Worm (Caenorhabditis elegans) whole organism, L4 larva: ENCODE measurements around the gene clh-1.
A peak's percentile ranks its signal among the peaks of the same experiment; 100 is the strongest.

Source experiments
- F10B5.3 ChIP-seq: sonication (generic microtip); optimal IDR thresholded peaks from 2 replicates; lab custom pipeline; 2016; ENCODE audit warnings: mild to moderate bottlenecking, missing genetic modification characterization, missing compliant biosample characterization
- F44E2.7 ChIP-seq: fragments of 200-800 bp; sonication (Bioruptor generic); IDR thresholded peaks from 2 replicates; pipeline ENCODE4 v2.1.2; 2022; ENCODE audit warnings: missing genetic modification characterization, missing compliant biosample characterization
- T26A8.4 ChIP-seq: fragments of 200-800 bp; sonication (Bioruptor generic); IDR thresholded peaks from 2 replicates; pipeline ENCODE4 v1.3.6; 2022; ENCODE audit warnings: missing genetic modification characterization, missing compliant biosample characterization
- Y75B8A.6 ChIP-seq: fragments of 200-800 bp; sonication (Bioruptor generic); IDR thresholded peaks from 2 replicates; pipeline ENCODE4 v1.3.6; 2022; ENCODE audit warnings: missing genetic modification reagents, missing genetic modification characterization, missing compliant biosample characterization
- aha-1 ChIP-seq: fragments of 150-350 bp; peaks from one replicate; lab custom pipeline; 2014; ENCODE audit warnings: missing biosample characterization, missing genetic modification characterization
- ama-1 ChIP-seq: fragments of 150-350 bp; optimal IDR thresholded peaks from 2 replicates; lab custom pipeline; 2014; ENCODE audit warnings: inconsistent platforms, mixed read lengths
- attf-4 ChIP-seq: sonication (generic microtip); optimal IDR thresholded peaks from 3 replicates; lab custom pipeline; 2017; ENCODE audit warnings: missing biosample characterization, missing genetic modification characterization
- ceh-32 ChIP-seq: sonication (generic microtip); optimal IDR thresholded peaks from 2 replicates; lab custom pipeline; 2016; ENCODE audit warnings: mild to moderate bottlenecking, missing genetic modification characterization, missing compliant biosample characterization; ENCODE audit not compliant: poor library complexity
- ceh-62 ChIP-seq: sonication (generic microtip); optimal IDR thresholded peaks from 2 replicates; lab custom pipeline; 2017; ENCODE audit warnings: missing biosample characterization, missing genetic modification characterization
- daf-16 ChIP-seq, 3 experiments: sonication (generic microtip); optimal IDR thresholded peaks; 2 replicates each; lab custom pipeline; 2016 to 2017; ENCODE audit warnings: missing genetic modification characterization in 3 of 3, missing genetic modification reagents in 3 of 3, mild to moderate bottlenecking in 2 of 3, missing compliant biosample characterization in 2 of 3, missing biosample characterization in 1 of 3, moderate library complexity in 1 of 3
- daf-19 ChIP-seq: fragments of 200-800 bp; sonication (Bioruptor generic); conservative IDR thresholded peaks from 2 replicates; pipeline ENCODE4 v1.3.6; 2022; ENCODE audit warnings: missing genetic modification characterization, missing compliant biosample characterization
- daf-8 ChIP-seq: fragments of 200-800 bp; sonication (Bioruptor generic); IDR thresholded peaks from 2 replicates; pipeline ENCODE4 v1.3.6; 2022; ENCODE audit warnings: missing genetic modification characterization, missing compliant biosample characterization
- dmd-8 ChIP-seq: fragments of 200-800 bp; sonication (Bioruptor generic); IDR thresholded peaks from 2 replicates; pipeline ENCODE4 v1.3.6; 2022; ENCODE audit warnings: missing genetic modification characterization, missing compliant biosample characterization
- duxl-1 ChIP-seq: sonication (generic microtip); optimal IDR thresholded peaks from 2 replicates; lab custom pipeline; 2016; ENCODE audit warnings: mild to moderate bottlenecking, missing genetic modification characterization, moderate library complexity, missing compliant biosample characterization; ENCODE audit not compliant: poor library complexity
- fkh-10 ChIP-seq: fragments of 150-350 bp; optimal IDR thresholded peaks from 2 replicates; lab custom pipeline; 2014; ENCODE audit warnings: missing biosample characterization, missing genetic modification reagents, missing genetic modification characterization
- fos-1 ChIP-seq: fragments of 150-350 bp; optimal IDR thresholded peaks from 2 replicates; lab custom pipeline; 2014; ENCODE audit warnings: missing biosample characterization, missing genetic modification characterization
- gei-8 ChIP-seq: fragments of 200-800 bp; sonication (Bioruptor generic); optimal IDR thresholded peaks from 2 replicates; lab custom pipeline; 2018; ENCODE audit warnings: mild to moderate bottlenecking, missing genetic modification characterization, missing compliant biosample characterization
- hif-1 ChIP-seq, 2 experiments: sonication (generic microtip); optimal IDR thresholded peaks; 2 replicates each; lab custom pipeline; 2016 to 2017; ENCODE audit warnings: missing compliant biosample characterization in 2 of 2, missing genetic modification characterization in 2 of 2, missing genetic modification reagents in 2 of 2, missing genotype in 2 of 2, mild to moderate bottlenecking in 1 of 2
- hlh-30 ChIP-seq: sonication (generic microtip); optimal IDR thresholded peaks from 2 replicates; lab custom pipeline; 2017; ENCODE audit warnings: antibody characterized with exemption, mild to moderate bottlenecking, missing genetic modification characterization, missing compliant biosample characterization; ENCODE audit not compliant: insufficient read depth
- hmg-1.1 ChIP-seq: fragments of 200-800 bp; sonication (Bioruptor generic); IDR thresholded peaks from 2 replicates; pipeline ENCODE4 v1.3.6; 2022; ENCODE audit warnings: missing genetic modification reagents, missing genetic modification characterization, missing compliant biosample characterization
- lin-13 ChIP-seq: fragments of 150-350 bp; optimal IDR thresholded peaks from 2 replicates; lab custom pipeline; 2014; ENCODE audit warnings: missing biosample characterization, missing genetic modification reagents, missing genetic modification characterization
- lin-15B ChIP-seq: fragments of 150-350 bp; sonication (generic microtip); optimal IDR thresholded peaks from 3 replicates; lab custom pipeline; 2014; ENCODE audit warnings: missing biosample characterization, missing genetic modification characterization
- lin-38 ChIP-seq: fragments of 200-800 bp; sonication (Bioruptor generic); IDR thresholded peaks from 2 replicates; pipeline ENCODE4 v1.3.6; 2022; ENCODE audit warnings: missing genetic modification reagents, missing genetic modification characterization, missing compliant biosample characterization
- lin-39 ChIP-seq: fragments of 150-350 bp; optimal IDR thresholded peaks from 2 replicates; lab custom pipeline; 2014; ENCODE audit warnings: missing biosample characterization, missing genetic modification reagents, missing genetic modification characterization
- madf-5 ChIP-seq, 2 experiments: fragments of 200-800 bp; sonication (Bioruptor generic); IDR thresholded peaks; 2 replicates each; pipeline ENCODE4 v1.3.6; 2022; ENCODE audit warnings: missing compliant biosample characterization in 2 of 2, missing genetic modification characterization in 2 of 2
- madf-9 ChIP-seq: fragments of 200-800 bp; sonication (Bioruptor generic); conservative IDR thresholded peaks from 2 replicates; pipeline ENCODE4 v1.3.6; 2022; ENCODE audit warnings: missing genetic modification reagents, missing genetic modification characterization, missing compliant biosample characterization
- mdt-29 ChIP-seq: fragments of 200-800 bp; sonication (Bioruptor generic); IDR thresholded peaks from 2 replicates; pipeline ENCODE4 v1.3.6; 2022; ENCODE audit warnings: missing genetic modification reagents, missing genetic modification characterization, missing compliant biosample characterization
- mep-1 ChIP-seq: fragments of 150-350 bp; sonication (generic microtip); optimal IDR thresholded peaks from 3 replicates; lab custom pipeline; 2014; ENCODE audit warnings: missing biosample characterization, missing genetic modification characterization
- mes-2 ChIP-seq: sonication (generic microtip); optimal IDR thresholded peaks from 2 replicates; lab custom pipeline; 2016; ENCODE audit warnings: missing genotype, mild to moderate bottlenecking, missing genetic modification characterization, missing compliant biosample characterization; ENCODE audit not compliant: poor library complexity, severe bottlenecking
- nhr-10 ChIP-seq: fragments of 150-350 bp; optimal IDR thresholded peaks from 2 replicates; lab custom pipeline; 2014; ENCODE audit warnings: missing biosample characterization, missing genetic modification characterization
- nhr-11 ChIP-seq: fragments of 150-350 bp; optimal IDR thresholded peaks from 2 replicates; lab custom pipeline; 2014; ENCODE audit warnings: missing biosample characterization, missing genetic modification characterization
- nhr-111 ChIP-seq: fragments of 200-800 bp; sonication (Bioruptor generic); optimal IDR thresholded peaks from 2 replicates; lab custom pipeline; 2018; ENCODE audit warnings: mild to moderate bottlenecking, missing genetic modification characterization, missing compliant biosample characterization
- nhr-42 ChIP-seq: fragments of 200-800 bp; sonication (Bioruptor generic); IDR thresholded peaks from 2 replicates; pipeline ENCODE4 v1.3.6; 2022; ENCODE audit warnings: missing genetic modification characterization, missing compliant biosample characterization
- nhr-6 ChIP-seq: fragments of 150-350 bp; optimal IDR thresholded peaks from 2 replicates; lab custom pipeline; 2014; ENCODE audit warnings: missing biosample characterization, missing genetic modification characterization
- saeg-2 ChIP-seq: fragments of 200-800 bp; sonication (Bioruptor generic); IDR thresholded peaks from 2 replicates; pipeline ENCODE4 v1.3.6; 2022; ENCODE audit warnings: missing genetic modification reagents, missing genetic modification characterization, missing compliant biosample characterization
- spr-1 ChIP-seq: sonication (generic microtip); optimal IDR thresholded peaks from 2 replicates; lab custom pipeline; 2016; ENCODE audit warnings: mild to moderate bottlenecking, missing genetic modification characterization, missing compliant biosample characterization
- spr-3 ChIP-seq: fragments of 200-800 bp; sonication (Bioruptor generic); optimal IDR thresholded peaks from 2 replicates; lab custom pipeline; 2018; ENCODE audit warnings: mild to moderate bottlenecking, missing genetic modification characterization, missing compliant biosample characterization
- unc-39 ChIP-seq: sonication (generic microtip); optimal IDR thresholded peaks from 2 replicates; lab custom pipeline; 2017; ENCODE audit warnings: missing biosample characterization, missing genetic modification characterization
- unc-62 ChIP-seq, 3 experiments: fragments of 150-350 bp in 1 of 3; sonication (generic microtip); optimal IDR thresholded peaks in 2 of 3; peaks in 1 of 3; 1 replicate in 1 of 3; 2 replicates in 2 of 3; lab custom pipeline; 2014 to 2017; ENCODE audit warnings: missing biosample characterization in 3 of 3, missing genetic modification characterization in 3 of 3, missing genetic modification reagents in 3 of 3, missing genotype in 1 of 3
- zip-11 ChIP-seq: fragments of 200-800 bp; sonication (Bioruptor generic); IDR thresholded peaks from 2 replicates; pipeline ENCODE4 v1.3.6; 2022; ENCODE audit warnings: missing genetic modification characterization, missing compliant biosample characterization
- zip-2 ChIP-seq: fragments of 150-350 bp; optimal IDR thresholded peaks from 2 replicates; lab custom pipeline; 2014; ENCODE audit warnings: missing biosample characterization, missing genetic modification characterization

The clh-1 gene

DNA sequence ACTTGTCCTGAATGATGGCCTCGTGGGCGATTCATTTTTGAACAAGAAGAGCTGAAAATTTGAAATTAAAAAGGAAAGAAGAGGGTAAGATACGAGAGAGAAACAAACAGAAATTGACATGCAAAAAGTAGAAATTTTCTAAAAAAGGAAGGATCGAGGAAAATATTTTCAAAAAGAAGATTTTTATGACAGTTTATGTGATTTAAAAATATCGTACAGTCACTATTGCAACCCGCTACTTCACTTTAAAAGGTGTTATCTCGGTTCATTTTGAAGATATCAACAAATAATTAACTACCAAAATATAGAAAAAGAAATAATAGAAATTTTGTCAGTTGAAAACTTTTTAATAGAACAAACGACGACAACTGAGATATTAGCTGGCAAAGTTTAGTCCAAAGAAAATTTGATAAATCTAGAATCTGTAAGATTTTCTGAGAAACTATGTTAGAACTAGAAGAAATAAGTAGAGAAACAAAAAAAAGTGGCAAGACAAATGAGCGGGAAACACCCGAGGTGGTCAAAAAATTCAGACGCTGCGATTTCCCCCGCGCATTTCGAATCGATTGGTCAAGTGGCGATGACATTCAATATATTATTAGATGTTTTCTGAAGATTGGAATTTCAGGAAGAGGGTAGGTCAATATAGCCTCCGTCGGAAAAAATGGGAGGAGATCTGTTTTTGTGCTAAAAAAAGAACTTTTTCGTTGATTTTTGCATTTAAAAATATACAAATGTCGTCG lies 32.5 kb downstream of the clh-1 start, which contains the start of gene Y6D1A.1:
Gene Y6D1A.1, minus strand, starts transcription at position 51 of the 743 bp plus-strand sequence.
- TF ChIP-seq zip-11 (GFP tag; lab: Robert Waterston, UW) (no peak), saeg-2 (no peak), unc-62 (GFP tag; optimal IDR thresholded peaks at IDR 0.05 in 1 of 2; lab: Kevin White, UChicago) (peak in 1 of 2 experiments; percentile 55), unc-62 (tag; optimal IDR thresholded peaks at IDR 0.05; lab: Kevin White, UChicago) (no peak), mdt-29 (GFP tag; lab: Robert Waterston, UW) (no peak), madf-5 (GFP tag; IDR thresholded peaks at IDR 0.05; lab: Robert Waterston, UW) (no peak), mes-2 (no peak), spr-3 (GFP tag; lab: Kevin White, UChicago) (no peak)

- TF ChIP-seq nhr-11 (tag; lab: Kevin White, UChicago) (no peak), Y75B8A.6 (GFP tag; lab: Robert Waterston, UW) (no peak), fkh-10 (GFP tag; lab: Kevin White, UChicago) (no peak), mep-1 (tag; lab: Kevin White, UChicago) (no peak), daf-19 (GFP tag; lab: Robert Waterston, UW) (no peak), nhr-6 (tag; lab: Kevin White, UChicago) (no peak), ceh-62 (no peak), spr-3 (GFP tag; lab: Kevin White, UChicago) (no peak), unc-39 (tag; lab: Kevin White, UChicago) (no peak), spr-1 (tag; lab: Kevin White, UChicago) (no peak), nhr-10 (tag; lab: Kevin White, UChicago) (no peak), F10B5.3 (tag; lab: Kevin White, UChicago) (no peak), daf-8 (GFP tag; lab: Robert Waterston, UW) (no peak), nhr-42 (GFP tag; lab: Robert Waterston, UW) (no peak), dmd-8 (GFP tag; lab: Robert Waterston, UW) (no peak), ceh-32 (tag; lab: Kevin White, UChicago) (no peak)
Measured at ce11 chrII:11819824-11820223, 36.4 kb downstream of the clh-1 start, which contains the start of gene Y6D1A.2. Gene Y6D1A.2, minus strand, starts transcription at chrII:11819924.

ce11 chrII:11816475-11816874 lies 39.8 kb downstream of the clh-1 start, which contains the start of gene pap-3:
Gene pap-3, minus strand, starts transcription at chrII:11816575.
- TF ChIP-seq lin-38 (GFP tag; lab: Robert Waterston, UW) = no peak
- TF ChIP-seq T26A8.4 (GFP tag; lab: Robert Waterston, UW) = no peak
- no peak for TF ChIP-seq duxl-1 (tag; lab: Kevin White, UChicago)
- no peak for TF ChIP-seq daf-19 (GFP tag; lab: Robert Waterston, UW)
- no peak for TF ChIP-seq attf-4 (tag; lab: Kevin White, UChicago)
- no peak for TF ChIP-seq spr-1 (tag; lab: Kevin White, UChicago)
- no peak for TF ChIP-seq fos-1
- no peak for TF ChIP-seq gei-8
- no peak for TF ChIP-seq zip-2 (tag; lab: Kevin White, UChicago)

DNA sequence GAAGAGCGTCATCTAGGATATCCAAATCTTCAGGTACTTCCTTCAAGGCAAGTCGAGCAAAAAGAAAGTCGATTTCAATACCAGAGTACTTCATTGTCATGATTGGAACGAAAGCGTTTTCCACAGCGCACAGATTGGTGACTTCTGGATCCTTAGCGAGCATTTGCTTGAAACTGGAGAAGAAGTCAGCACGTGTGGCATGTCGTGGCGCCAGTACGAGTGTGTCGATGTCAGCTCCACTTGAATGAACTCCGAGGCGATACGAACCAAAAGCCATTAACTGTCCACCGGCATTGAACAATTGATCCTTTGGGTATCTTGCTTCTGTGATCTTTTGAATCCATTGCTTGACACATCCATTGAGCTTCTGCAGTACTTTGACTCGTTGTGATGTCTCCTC lies 40.2 kb downstream of the clh-1 start:
- TF ChIP-seq aha-1 (tag; lab: Kevin White, UChicago) = peak; percentile 80
- TF ChIP-seq F10B5.3 (tag; lab: Kevin White, UChicago) = no peak
- TF ChIP-seq zip-2 (tag; lab: Kevin White, UChicago) = no peak
- TF ChIP-seq unc-62 (GFP tag; optimal IDR thresholded peaks at IDR 0.05 in 1 of 2; lab: Kevin White, UChicago) = peak in 1 of 2 experiments; percentile 98
- no peak for TF ChIP-seq unc-62 (tag; optimal IDR thresholded peaks at IDR 0.05; lab: Kevin White, UChicago)
- TF ChIP-seq, all 104 proteins: peak for 2

- TF ChIP-seq daf-16 (GFP tag; optimal IDR thresholded peaks at IDR 0.05; lab: Kevin White, UChicago) (no peak), daf-16 (tag; optimal IDR thresholded peaks at IDR 0.05; lab: Kevin White, UChicago) (peak; percentile 2), madf-9 (no peak), attf-4 (tag; lab: Kevin White, UChicago) (no peak), F44E2.7 (GFP tag; lab: Robert Waterston, UW) (no peak), hmg-1.1 (GFP tag; lab: Robert Waterston, UW) (peak; percentile 64), hif-1 (tag; optimal IDR thresholded peaks at IDR 0.05; lab: Kevin White, UChicago) (peak in 1 of 2 experiments; percentile 48), lin-13 (GFP tag; lab: Kevin White, UChicago) (no peak), nhr-111 (GFP tag; lab: Kevin White, UChicago) (no peak), hlh-30 (tag; lab: Kevin White, UChicago) (peak; percentile 95), lin-39 (tag; lab: Kevin White, UChicago) (no peak), madf-5 (GFP tag; IDR thresholded peaks at IDR 0.05; lab: Robert Waterston, UW) (no peak), ama-1 (lab: Kevin White, UChicago) (peak; percentile 73), dmd-8 (GFP tag; lab: Robert Waterston, UW) (0 out of 2 replicates have a peak, but pooled peaks have one; percentile 18), lin-15B (tag; lab: Kevin White, UChicago) (no peak)
Measured at ce11 chrII:11813895-11814369, 42.3 kb downstream of the clh-1 start, which contains the start of gene F43G6.8. Gene F43G6.8, minus strand, starts transcription at chrII:11814092.
